Worm (Caenorhabditis elegans) whole organism, young adult: ENCODE results near the gene Y57G11C.5.

ENCODE experiments used
- B0019.2 ChIP-seq: fragments of 200-800 bp; sonication (Bioruptor generic); conservative IDR thresholded peaks from 2 replicates; pipeline ENCODE4 v1.3.6; 2022; ENCODE audit warnings: missing genetic modification reagents, missing genetic modification characterization, missing compliant biosample characterization
- B0261.1 ChIP-seq: sonication (generic microtip); optimal IDR thresholded peaks from 2 replicates; lab custom pipeline; 2016; ENCODE audit warnings: mild to moderate bottlenecking, missing genetic modification characterization, moderate library complexity, missing compliant biosample characterization
- F39B2.1 ChIP-seq: fragments of 200-800 bp; sonication (Bioruptor generic); IDR thresholded peaks from 2 replicates; pipeline ENCODE4 v1.3.6; 2022; ENCODE audit warnings: missing genetic modification reagents, missing genetic modification characterization, missing compliant biosample characterization
- F57A8.1 ChIP-seq: fragments of 200-800 bp; sonication (Bioruptor generic); optimal IDR thresholded peaks from 2 replicates; lab custom pipeline; 2018; ENCODE audit warnings: mild to moderate bottlenecking, missing genetic modification characterization, moderate library complexity, missing compliant biosample characterization
- athp-1 ChIP-seq: sonication (generic microtip); optimal IDR thresholded peaks from 2 replicates; lab custom pipeline; 2017; ENCODE audit warnings: mild to moderate bottlenecking, missing genetic modification characterization, missing compliant biosample characterization
- bed-2 ChIP-seq: fragments of 200-800 bp; sonication (Bioruptor generic); IDR thresholded peaks from 2 replicates; pipeline ENCODE4 v1.3.6; 2022; ENCODE audit warnings: missing genetic modification reagents, missing genetic modification characterization, missing compliant biosample characterization
- ceh-91 ChIP-seq: fragments of 200-800 bp; sonication (Bioruptor generic); IDR thresholded peaks from 2 replicates; pipeline ENCODE4 v1.3.6; 2022; ENCODE audit warnings: missing genetic modification reagents, missing genetic modification characterization, missing compliant biosample characterization
- dpl-1 ChIP-seq: fragments of 150-350 bp; optimal IDR thresholded peaks from 2 replicates; lab custom pipeline; 2014; ENCODE audit warnings: missing biosample characterization, missing genetic modification reagents, missing genetic modification characterization
- gei-17 ChIP-seq: fragments of 200-800 bp; sonication (Bioruptor generic); optimal IDR thresholded peaks from 2 replicates; lab custom pipeline; 2018; ENCODE audit warnings: mild to moderate bottlenecking, missing genetic modification characterization, missing compliant biosample characterization
- lin-35 ChIP-seq, 3 experiments: fragments of 150-350 bp in 2 of 3; sonication (generic microtip) in 1 of 3; optimal IDR thresholded peaks; 2 replicates each; lab custom pipeline; 2014 to 2018; ENCODE audit warnings: missing biosample characterization in 3 of 3, missing genetic modification characterization in 3 of 3, missing genetic modification reagents in 3 of 3
- mxl-1 ChIP-seq: sonication (generic microtip); optimal IDR thresholded peaks from 2 replicates; lab custom pipeline; 2016; ENCODE audit warnings: missing genetic modification characterization, missing compliant biosample characterization
- sdz-38 ChIP-seq: sonication (generic microtip); optimal IDR thresholded peaks from 2 replicates; lab custom pipeline; 2016; ENCODE audit warnings: missing genotype, missing genetic modification characterization, missing compliant biosample characterization
- sptf-2 ChIP-seq: fragments of 200-800 bp; sonication (Bioruptor generic); optimal IDR thresholded peaks from 2 replicates; lab custom pipeline; 2018; ENCODE audit warnings: mild to moderate bottlenecking, missing genetic modification characterization, missing compliant biosample characterization
- ztf-25 ChIP-seq: fragments of 200-800 bp; sonication (Bioruptor generic); IDR thresholded peaks from 2 replicates; pipeline ENCODE4 v1.3.6; 2022; ENCODE audit warnings: missing genetic modification reagents, missing genetic modification characterization, missing compliant biosample characterization

- TF ChIP-seq ztf-25 (GFP tag; lab: Robert Waterston, UW) (no peak), F39B2.1 (GFP tag; lab: Robert Waterston, UW) (no peak), athp-1 (tag; lab: Kevin White, UChicago) (peak; percentile 31), ceh-91 (GFP tag; lab: Robert Waterston, UW) (no peak), bed-2 (no peak), dpl-1 (no peak), F57A8.1 (no peak), B0261.1 (tag; lab: Kevin White, UChicago) (no peak), B0019.2 (GFP tag; lab: Robert Waterston, UW) (no peak), sdz-38 (tag; lab: Kevin White, UChicago) (no peak), lin-35 (GFP tag; optimal IDR thresholded peaks at IDR 0.05; lab: Kevin White, UChicago) (peak in 1 of 3 experiments; percentile 62), mxl-1 (tag; lab: Kevin White, UChicago) (no peak), gei-17 (no peak), sptf-2 (GFP tag; lab: Kevin White, UChicago) (no peak)
Measured at ce11 chrIV:14790579-14790978, 25.3 kb upstream of the Y57G11C.5 start.
